Fruit fly (Drosophila melanogaster) whole organism, embryonic: ENCODE data around the gene CG6028.

ENCODE experiments used
- CG34224 ChIP-seq: fragments of 200-800 bp; sonication (Bioruptor generic); IDR thresholded peaks from 3 replicates; pipeline ENCODE4 v1.3.6; 2022; ENCODE audit warnings: missing biosample characterization, missing genetic modification characterization; ENCODE audit not compliant: partially characterized antibody
- CG6689 ChIP-seq: fragments of 200-800 bp; sonication (Bioruptor generic); IDR thresholded peaks from 2 replicates; pipeline ENCODE4 v1.3.6; 2022; ENCODE audit warnings: missing biosample characterization, missing genetic modification characterization
- CG9609 ChIP-seq: fragments of 200-800 bp; sonication (Bioruptor generic); optimal IDR thresholded peaks from 3 replicates; lab custom pipeline; 2016; ENCODE audit warnings: missing biosample characterization, missing genetic modification characterization
- Dp ChIP-seq: fragments of 200-800 bp; sonication (Bioruptor generic); optimal IDR thresholded peaks from 2 replicates; lab custom pipeline; 2018; ENCODE audit warnings: missing biosample characterization, mild to moderate bottlenecking, missing genetic modification characterization, moderate library complexity
- Pdp1 ChIP-seq, 2 experiments: fragments of 200-800 bp; sonication (Bioruptor generic); optimal IDR thresholded peaks; 3 replicates each; lab custom pipeline; 2016; ENCODE audit warnings: missing biosample characterization in 2 of 2, missing genetic modification characterization in 2 of 2, mild to moderate bottlenecking in 1 of 2, moderate library complexity in 1 of 2
- Tbp ChIP-seq: fragments of >200 bp; optimal IDR thresholded peaks from 2 replicates; lab custom pipeline; 2018; ENCODE audit warnings: missing biosample characterization, missing genetic modification characterization
- btn ChIP-seq: fragments of 200-800 bp; sonication (Bioruptor generic); optimal IDR thresholded peaks from 2 replicates; lab custom pipeline; 2016; ENCODE audit warnings: missing biosample characterization, missing genetic modification characterization
- exex ChIP-seq: fragments of 200-800 bp; sonication (Bioruptor generic); optimal IDR thresholded peaks from 4 replicates; lab custom pipeline; 2018; ENCODE audit warnings: missing biosample characterization, mild to moderate bottlenecking, missing genetic modification characterization, moderate library complexity
- klu ChIP-seq: fragments of 200-800 bp; sonication (Bioruptor generic); IDR thresholded peaks from 2 replicates; pipeline ENCODE4 v1.3.6; 2022; ENCODE audit warnings: missing biosample characterization, missing genetic modification characterization
- tna ChIP-seq: fragments of 200-800 bp; sonication (Bioruptor generic); IDR thresholded peaks from 2 replicates; pipeline ENCODE4 v1.3.6; 2022; ENCODE audit warnings: missing biosample characterization, missing genetic modification characterization; ENCODE audit not compliant: partially characterized antibody
- wdn ChIP-seq: fragments of 200-800 bp; sonication (Bioruptor generic); IDR thresholded peaks from 2 replicates; pipeline ENCODE4 v1.3.6; 2022; ENCODE audit warnings: missing biosample characterization, missing genetic modification characterization

- TF ChIP-seq wdn (GFP tag; lab: Robert Waterston, UW) (no peak), Dp (no peak), CG34224 (no peak), CG9609 (GFP tag; lab: Kevin White, UChicago) (no peak), CG6689 (GFP tag; lab: Robert Waterston, UW) (no peak), exex (no peak), tna (GFP tag; lab: Robert Waterston, UW) (no peak), Tbp (GFP tag; lab: Kevin White, UChicago) (no peak), Pdp1 (GFP tag; optimal IDR thresholded peaks at IDR 0.05; lab: Kevin White, UChicago) (no peak), klu (GFP tag; lab: Robert Waterston, UW) (no peak), btn (GFP tag; lab: Kevin White, UChicago) (no peak)
Measured at dm6 chr3R:22014397-22014796, 10.9 kb downstream of the CG6028 start, which contains the start of gene Theg.
